Worm (Caenorhabditis elegans) whole organism, L4 larva: ENCODE measurements around the gene cdc-25.3.

Source experiments
- D1046.2 ChIP-seq: fragments of 200-800 bp; sonication (Bioruptor generic); IDR thresholded peaks from 2 replicates; pipeline ENCODE4 v1.3.6; 2022; ENCODE audit warnings: missing genetic modification characterization, missing compliant biosample characterization
- F26F4.8 ChIP-seq: fragments of 200-800 bp; sonication (Bioruptor generic); conservative IDR thresholded peaks from 2 replicates; pipeline ENCODE4 v1.3.6; 2022; ENCODE audit warnings: missing genetic modification characterization, missing compliant biosample characterization
- Y5F2A.4 ChIP-seq: fragments of 200-800 bp; sonication (Bioruptor generic); optimal IDR thresholded peaks from 2 replicates; lab custom pipeline; 2018; ENCODE audit warnings: mild to moderate bottlenecking, missing genetic modification characterization, missing compliant biosample characterization
- Y75B8A.6 ChIP-seq: fragments of 200-800 bp; sonication (Bioruptor generic); IDR thresholded peaks from 2 replicates; pipeline ENCODE4 v1.3.6; 2022; ENCODE audit warnings: missing genetic modification reagents, missing genetic modification characterization, missing compliant biosample characterization
- ZK546.5 ChIP-seq, 2 experiments: sonication (generic microtip); optimal IDR thresholded peaks; 2 replicates each; lab custom pipeline; 2017; ENCODE audit warnings: missing biosample characterization in 2 of 2, missing genetic modification characterization in 2 of 2
- ama-1 ChIP-seq: fragments of 150-350 bp; optimal IDR thresholded peaks from 2 replicates; lab custom pipeline; 2014; ENCODE audit warnings: inconsistent platforms, mixed read lengths
- attf-4 ChIP-seq: sonication (generic microtip); optimal IDR thresholded peaks from 3 replicates; lab custom pipeline; 2017; ENCODE audit warnings: missing biosample characterization, missing genetic modification characterization
- ceh-62 ChIP-seq: sonication (generic microtip); optimal IDR thresholded peaks from 2 replicates; lab custom pipeline; 2017; ENCODE audit warnings: missing biosample characterization, missing genetic modification characterization
- ctbp-1 ChIP-seq: fragments of 200-800 bp; sonication (Bioruptor generic); IDR thresholded peaks from 2 replicates; pipeline ENCODE4 v1.3.6; 2022; ENCODE audit warnings: missing genetic modification reagents, missing genetic modification characterization, missing compliant biosample characterization
- daf-12 ChIP-seq: fragments of 150-350 bp; optimal IDR thresholded peaks from 2 replicates; lab custom pipeline; 2014; ENCODE audit warnings: missing biosample characterization, missing genetic modification reagents, missing genetic modification characterization
- daf-19 ChIP-seq: fragments of 200-800 bp; sonication (Bioruptor generic); conservative IDR thresholded peaks from 2 replicates; pipeline ENCODE4 v1.3.6; 2022; ENCODE audit warnings: missing genetic modification characterization, missing compliant biosample characterization
- dmd-8 ChIP-seq: fragments of 200-800 bp; sonication (Bioruptor generic); IDR thresholded peaks from 2 replicates; pipeline ENCODE4 v1.3.6; 2022; ENCODE audit warnings: missing genetic modification characterization, missing compliant biosample characterization
- dpl-1 ChIP-seq: fragments of 150-350 bp; optimal IDR thresholded peaks from 2 replicates; lab custom pipeline; 2014; ENCODE audit warnings: missing biosample characterization, missing genetic modification reagents, missing genetic modification characterization
- dve-1 ChIP-seq: sonication (generic microtip); optimal IDR thresholded peaks from 2 replicates; lab custom pipeline; 2017; ENCODE audit warnings: antibody characterized with exemption, mild to moderate bottlenecking, missing genetic modification characterization, missing compliant biosample characterization; ENCODE audit not compliant: insufficient read depth
- egl-43 ChIP-seq: fragments of 200-800 bp; sonication (Bioruptor generic); IDR thresholded peaks from 2 replicates; pipeline ENCODE4 v1.3.6; 2022; ENCODE audit warnings: missing genetic modification reagents, missing genetic modification characterization, missing compliant biosample characterization
- fkh-10 ChIP-seq: fragments of 150-350 bp; optimal IDR thresholded peaks from 2 replicates; lab custom pipeline; 2014; ENCODE audit warnings: missing biosample characterization, missing genetic modification reagents, missing genetic modification characterization
- gei-8 ChIP-seq: fragments of 200-800 bp; sonication (Bioruptor generic); optimal IDR thresholded peaks from 2 replicates; lab custom pipeline; 2018; ENCODE audit warnings: mild to moderate bottlenecking, missing genetic modification characterization, missing compliant biosample characterization
- hif-1 ChIP-seq, 2 experiments: sonication (generic microtip); optimal IDR thresholded peaks; 2 replicates each; lab custom pipeline; 2016 to 2017; ENCODE audit warnings: missing compliant biosample characterization in 2 of 2, missing genetic modification characterization in 2 of 2, missing genetic modification reagents in 2 of 2, missing genotype in 2 of 2, mild to moderate bottlenecking in 1 of 2
- jun-1 ChIP-seq: fragments of 150-350 bp; optimal IDR thresholded peaks from 2 replicates; lab custom pipeline; 2014; ENCODE audit warnings: missing biosample characterization, missing genetic modification reagents, missing genetic modification characterization
- lin-13 ChIP-seq: fragments of 150-350 bp; optimal IDR thresholded peaks from 2 replicates; lab custom pipeline; 2014; ENCODE audit warnings: missing biosample characterization, missing genetic modification reagents, missing genetic modification characterization
- lin-38 ChIP-seq: fragments of 200-800 bp; sonication (Bioruptor generic); IDR thresholded peaks from 2 replicates; pipeline ENCODE4 v1.3.6; 2022; ENCODE audit warnings: missing genetic modification reagents, missing genetic modification characterization, missing compliant biosample characterization
- nhr-10 ChIP-seq: fragments of 150-350 bp; optimal IDR thresholded peaks from 2 replicates; lab custom pipeline; 2014; ENCODE audit warnings: missing biosample characterization, missing genetic modification characterization
- nhr-11 ChIP-seq: fragments of 150-350 bp; optimal IDR thresholded peaks from 2 replicates; lab custom pipeline; 2014; ENCODE audit warnings: missing biosample characterization, missing genetic modification characterization
- nhr-42 ChIP-seq: fragments of 200-800 bp; sonication (Bioruptor generic); IDR thresholded peaks from 2 replicates; pipeline ENCODE4 v1.3.6; 2022; ENCODE audit warnings: missing genetic modification characterization, missing compliant biosample characterization
- nhr-76 ChIP-seq: fragments of 150-350 bp; optimal IDR thresholded peaks from 2 replicates; lab custom pipeline; 2014; ENCODE audit warnings: missing biosample characterization, missing genetic modification characterization
- pha-4 ChIP-seq, 2 experiments: fragments of 150-350 bp in 1 of 2; fragments of 200-800 bp in 1 of 2; sonication (Bioruptor generic) in 1 of 2; IDR thresholded peaks in 1 of 2; optimal IDR thresholded peaks in 1 of 2; 2 replicates each; pipeline versions ENCODE4 v1.3.6 to Lab custom; 2014 to 2022; ENCODE audit warnings: missing genetic modification characterization in 2 of 2, missing genetic modification reagents in 2 of 2, missing biosample characterization in 1 of 2, missing compliant biosample characterization in 1 of 2
- rbr-2 ChIP-seq: sonication (generic microtip); optimal IDR thresholded peaks from 2 replicates; lab custom pipeline; 2016; ENCODE audit warnings: missing genotype, missing genetic modification characterization, missing compliant biosample characterization
- saeg-2 ChIP-seq: fragments of 200-800 bp; sonication (Bioruptor generic); IDR thresholded peaks from 2 replicates; pipeline ENCODE4 v1.3.6; 2022; ENCODE audit warnings: missing genetic modification reagents, missing genetic modification characterization, missing compliant biosample characterization
- sdz-12 ChIP-seq: fragments of 200-800 bp; sonication (Bioruptor generic); optimal IDR thresholded peaks from 2 replicates; lab custom pipeline; 2018; ENCODE audit warnings: mild to moderate bottlenecking, missing genetic modification characterization, missing compliant biosample characterization
- snpc-1.2 ChIP-seq: fragments of 200-800 bp; sonication (Bioruptor generic); IDR thresholded peaks from 2 replicates; pipeline ENCODE4 v1.3.6; 2022; ENCODE audit warnings: missing genetic modification reagents, missing genetic modification characterization, missing compliant biosample characterization
- snpc-4 ChIP-seq: fragments of 150-350 bp; optimal IDR thresholded peaks from 2 replicates; lab custom pipeline; 2014; ENCODE audit warnings: missing biosample characterization, missing genetic modification characterization
- spr-3 ChIP-seq: fragments of 200-800 bp; sonication (Bioruptor generic); optimal IDR thresholded peaks from 2 replicates; lab custom pipeline; 2018; ENCODE audit warnings: mild to moderate bottlenecking, missing genetic modification characterization, missing compliant biosample characterization
- unc-130 ChIP-seq: sonication (generic microtip); optimal IDR thresholded peaks from 2 replicates; lab custom pipeline; 2016; ENCODE audit warnings: missing genetic modification reagents, missing genetic modification characterization, missing compliant biosample characterization
- unc-39 ChIP-seq: sonication (generic microtip); optimal IDR thresholded peaks from 2 replicates; lab custom pipeline; 2017; ENCODE audit warnings: missing biosample characterization, missing genetic modification characterization
- unc-62 ChIP-seq, 3 experiments: fragments of 150-350 bp in 1 of 3; sonication (generic microtip); optimal IDR thresholded peaks in 2 of 3; peaks in 1 of 3; 1 replicate in 1 of 3; 2 replicates in 2 of 3; lab custom pipeline; 2014 to 2017; ENCODE audit warnings: missing biosample characterization in 3 of 3, missing genetic modification characterization in 3 of 3, missing genetic modification reagents in 3 of 3, missing genotype in 1 of 3
- zag-1 ChIP-seq: fragments of 150-350 bp; optimal IDR thresholded peaks from 2 replicates; lab custom pipeline; 2014; ENCODE audit warnings: missing biosample characterization, missing genetic modification characterization
- zfp-2 ChIP-seq: sonication (generic microtip); optimal IDR thresholded peaks from 2 replicates; lab custom pipeline; 2016; ENCODE audit warnings: mild to moderate bottlenecking, missing genetic modification characterization, missing compliant biosample characterization
- zip-11 ChIP-seq: fragments of 200-800 bp; sonication (Bioruptor generic); IDR thresholded peaks from 2 replicates; pipeline ENCODE4 v1.3.6; 2022; ENCODE audit warnings: missing genetic modification characterization, missing compliant biosample characterization
- ztf-7 ChIP-seq: fragments of 150-350 bp; optimal IDR thresholded peaks from 2 replicates; lab custom pipeline; 2014; ENCODE audit warnings: missing biosample characterization, missing genetic modification characterization

The cdc-25.3 gene

ce11 chrIII:8898267-8898666 is 19.5 kb downstream of the cdc-25.3 start:
- TF ChIP-seq dmd-8 (0 out of 2 replicates have a peak, but pooled peaks have one; percentile 15), lin-38 (GFP tag; lab: Robert Waterston, UW) (peak; percentile 29; the same call in 1 of the 2 replicates)
- TF ChIP-seq, all 104 proteins: peak for 2; not testable (repeated sequence) for 102

DNA sequence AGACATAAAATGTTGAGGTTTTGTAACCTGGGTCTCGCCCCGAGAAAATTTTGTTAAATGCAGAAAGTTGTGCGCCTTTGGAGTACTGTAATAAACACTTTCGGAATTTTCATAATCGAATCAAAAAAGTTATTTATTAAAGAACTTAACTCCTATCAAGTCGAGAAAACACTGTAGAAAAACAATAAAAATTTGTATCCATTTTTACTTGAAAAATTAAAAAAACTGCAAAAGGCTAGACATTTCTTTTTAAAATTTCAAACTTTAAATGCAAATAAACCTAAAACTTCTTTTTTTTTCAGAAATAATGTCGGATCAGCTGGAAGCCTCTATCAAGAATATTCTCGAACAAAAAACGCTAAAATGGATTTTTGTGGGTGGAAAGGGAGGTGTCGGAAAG is 22.9 kb downstream of the cdc-25.3 start, which contains the start of gene asna-1:
Gene asna-1, plus strand, starts transcription at position 301 of the 400 bp plus-strand sequence.
- TF ChIP-seq attf-4 (tag; lab: Kevin White, UChicago) (no peak), rbr-2 (tag; lab: Kevin White, UChicago) (no peak), egl-43 (GFP tag; lab: Robert Waterston, UW) (no peak), ceh-62 (tag; lab: Kevin White, UChicago) (no peak), lin-13 (GFP tag; lab: Kevin White, UChicago) (no peak), snpc-1.2 (GFP tag; lab: Robert Waterston, UW) (no peak), hif-1 (tag; optimal IDR thresholded peaks at IDR 0.05; lab: Kevin White, UChicago) (no peak), ctbp-1 (GFP tag; lab: Robert Waterston, UW) (no peak), snpc-4 (tag; lab: Kevin White, UChicago) (no peak), ama-1 (lab: Kevin White, UChicago) (no peak), ztf-7 (tag; lab: Kevin White, UChicago) (no peak), daf-12 (tag; lab: Kevin White, UChicago) (no peak), ZK546.5 (tag; optimal IDR thresholded peaks at IDR 0.05; lab: Kevin White, UChicago) (no peak), nhr-76 (tag; lab: Kevin White, UChicago) (no peak), unc-130 (GFP tag; lab: Kevin White, UChicago) (no peak), Y5F2A.4 (GFP tag; lab: Kevin White, UChicago) (no peak), zip-11 (GFP tag; lab: Robert Waterston, UW) (no peak)

ce11 chrIII:8893464-8893863 is 24.3 kb downstream of the cdc-25.3 start, which contains the start of gene ZK637.4:
TSS of gene ZK637.4 (plus strand) at chrIII:8893764.
- TF ChIP-seq unc-39 (tag; lab: Kevin White, UChicago) (no peak), daf-19 (GFP tag; lab: Robert Waterston, UW) (no peak), pha-4 (GFP tag; IDR thresholded peaks at IDR 0.05; lab: Robert Waterston, UW) (no peak), pha-4 (tag; optimal IDR thresholded peaks at IDR 0.05; lab: Kevin White, UChicago) (no peak), dpl-1 (GFP tag; lab: Kevin White, UChicago) (no peak), unc-62 (GFP tag; optimal IDR thresholded peaks at IDR 0.05 in 1 of 2; lab: Kevin White, UChicago) (no peak), unc-62 (tag; optimal IDR thresholded peaks at IDR 0.05; lab: Kevin White, UChicago) (no peak), gei-8 (GFP tag; lab: Kevin White, UChicago) (no peak), D1046.2 (no peak)

- no peak for TF ChIP-seq Y75B8A.6 (GFP tag; lab: Robert Waterston, UW)
- TF ChIP-seq nhr-42, result no peak
- no peak for TF ChIP-seq dve-1
- no peak for TF ChIP-seq nhr-10 (tag; lab: Kevin White, UChicago)
- TF ChIP-seq spr-3 (GFP tag; lab: Kevin White, UChicago), result no peak
- TF ChIP-seq F26F4.8 (GFP tag; lab: Robert Waterston, UW), result no peak
- TF ChIP-seq nhr-11 (tag; lab: Kevin White, UChicago), result no peak
- no peak for TF ChIP-seq sdz-12 (GFP tag; lab: Kevin White, UChicago)
- TF ChIP-seq saeg-2 (GFP tag; lab: Robert Waterston, UW), result no peak
- TF ChIP-seq ama-1 (lab: Kevin White, UChicago), result no peak
- TF ChIP-seq snpc-1.2 (GFP tag; lab: Robert Waterston, UW), result no peak
- no peak for TF ChIP-seq ZK546.5 (tag; optimal IDR thresholded peaks at IDR 0.05; lab: Kevin White, UChicago)
- TF ChIP-seq rbr-2 (tag; lab: Kevin White, UChicago), result no peak
- TF ChIP-seq zfp-2 (tag; lab: Kevin White, UChicago), result no peak
- TF ChIP-seq jun-1, result no peak
- no peak for TF ChIP-seq fkh-10 (GFP tag; lab: Kevin White, UChicago)
- no peak for TF ChIP-seq hif-1 (tag; optimal IDR thresholded peaks at IDR 0.05; lab: Kevin White, UChicago)
- TF ChIP-seq zag-1, result no peak
- TF ChIP-seq, all 104 proteins: peak for 0
These were observed 27.8 kb downstream of the cdc-25.3 start, which contains the start of gene lnkn-1 for ce11 chrIII:8889931-8890330. TSS of gene lnkn-1 (plus strand) at chrIII:8890231.
